Worm (Caenorhabditis elegans): ENCODE results near the gene str-7.

ce11 chrV:16145009-16145408 is 45.7 kb upstream of the str-7 start:
- TF ChIP-seq nhr-237 (tag; optimal IDR thresholded peaks at IDR 0.05) (no peak), lin-13 (tag; optimal IDR thresholded peaks at IDR 0.05) (no peak)
